Worm (Caenorhabditis elegans): ENCODE results near the gene clec-138.

DNA sequence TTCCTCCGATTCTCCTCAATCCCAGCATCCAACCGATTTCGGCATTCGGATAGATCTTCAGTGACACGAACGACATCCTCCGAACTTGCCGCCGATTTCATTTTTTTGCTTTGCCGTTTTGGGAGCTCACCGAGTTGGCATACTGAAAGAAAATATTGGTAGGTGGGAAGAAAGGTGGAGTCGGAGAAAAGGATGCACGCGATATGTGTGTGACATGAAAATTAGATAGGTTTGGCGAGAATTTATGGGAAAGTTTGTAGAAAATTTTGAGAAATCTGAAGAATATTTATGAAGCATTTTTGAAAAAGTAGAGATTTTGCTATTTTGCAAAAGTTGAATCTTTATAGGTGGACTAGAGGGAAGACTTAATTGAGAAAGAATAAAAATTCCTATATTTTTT is 18.6 kb upstream of the clec-138 start, which contains the start of gene che-10:
- no peak for TF ChIP-seq nhr-28 (tag; optimal IDR thresholded peaks at IDR 0.05)
- TF ChIP-seq tbx-2 (tag; optimal IDR thresholded peaks at IDR 0.05) = no peak
- TF ChIP-seq eor-1 (tag; optimal IDR thresholded peaks at IDR 0.05) = no peak
- TF ChIP-seq nhr-237 (tag; optimal IDR thresholded peaks at IDR 0.05) = no peak
- TF ChIP-seq nhr-76 (tag; optimal IDR thresholded peaks at IDR 0.05) = no peak
